Worm (Caenorhabditis elegans) whole organism, L1 larva: ENCODE results near the gene taco-1.

Source experiments
- C16A3.4 ChIP-seq: fragments of 150-350 bp; optimal IDR thresholded peaks from 2 replicates; lab custom pipeline; 2014; ENCODE audit warnings: missing biosample characterization, missing genetic modification characterization
- C34B4.2 ChIP-seq: sonication (generic microtip); optimal IDR thresholded peaks from 2 replicates; lab custom pipeline; 2017; ENCODE audit warnings: mild to moderate bottlenecking, missing genetic modification characterization, missing compliant biosample characterization
- F16B12.6 ChIP-seq: fragments of 150-350 bp; optimal IDR thresholded peaks from 2 replicates; lab custom pipeline; 2014; ENCODE audit warnings: missing biosample characterization, missing genetic modification characterization
- aha-1 ChIP-seq: fragments of 150-350 bp; optimal IDR thresholded peaks from 2 replicates; lab custom pipeline; 2014; ENCODE audit warnings: missing biosample characterization, missing genetic modification characterization
- ama-1 ChIP-seq: fragments of 150-350 bp; optimal IDR thresholded peaks from 2 replicates; lab custom pipeline; 2014
- ceh-63 ChIP-seq: fragments of 200-800 bp; sonication (Bioruptor generic); optimal IDR thresholded peaks from 2 replicates; lab custom pipeline; 2018; ENCODE audit warnings: mild to moderate bottlenecking, missing genetic modification characterization, missing compliant biosample characterization
- ceh-82 ChIP-seq, 3 experiments: fragments of 150-350 bp in 1 of 3; sonication (generic microtip) in 2 of 3; optimal IDR thresholded peaks; 2 replicates each; lab custom pipeline; 2014 to 2017; ENCODE audit warnings: missing biosample characterization in 3 of 3, missing genetic modification characterization in 3 of 3
- ceh-88 ChIP-seq: fragments of 200-800 bp; sonication (Bioruptor generic); IDR thresholded peaks from 2 replicates; pipeline ENCODE4 v1.3.6; 2022; ENCODE audit warnings: missing genetic modification characterization, missing compliant biosample characterization
- egl-13 ChIP-seq: sonication (generic microtip); optimal IDR thresholded peaks from 2 replicates; lab custom pipeline; 2016; ENCODE audit warnings: missing genotype, missing genetic modification reagents, missing genetic modification characterization, missing compliant biosample characterization
- egl-27 ChIP-seq, 2 experiments: fragments of 150-350 bp in 1 of 2; sonication (generic microtip); optimal IDR thresholded peaks; 3 replicates each; lab custom pipeline; 2017 to 2018; ENCODE audit warnings: missing biosample characterization in 2 of 2, missing genetic modification characterization in 2 of 2, missing genetic modification reagents in 2 of 2
- elt-2 ChIP-seq: sonication (generic microtip); optimal IDR thresholded peaks from 2 replicates; lab custom pipeline; 2016; ENCODE audit warnings: missing genetic modification characterization, mild to moderate bottlenecking, inconsistent platforms, missing compliant biosample characterization, missing genetic modification reagents
- elt-3 ChIP-seq, 6 experiments: fragments of 150-350 bp in 1 of 6; sonication (generic microtip); optimal IDR thresholded peaks; 2 replicates each; lab custom pipeline; 2017 to 2018; ENCODE audit warnings: missing biosample characterization in 6 of 6, missing genetic modification characterization in 6 of 6, inconsistent platforms in 1 of 6
- ets-5 ChIP-seq: fragments of 200-800 bp; sonication (Bioruptor generic); IDR thresholded peaks from 2 replicates; pipeline ENCODE4 v1.3.6; 2022; ENCODE audit warnings: missing genetic modification characterization, missing compliant biosample characterization
- fkh-10 ChIP-seq: sonication (generic microtip); optimal IDR thresholded peaks from 2 replicates; lab custom pipeline; 2017; ENCODE audit warnings: missing biosample characterization, missing genetic modification reagents, missing genetic modification characterization
- fkh-4 ChIP-seq: sonication (generic microtip); optimal IDR thresholded peaks from 2 replicates; lab custom pipeline; 2016; ENCODE audit warnings: missing compliant biosample characterization, missing genetic modification characterization, borderline replicate concordance
- grh-1 ChIP-seq: fragments of 200-800 bp; sonication (Bioruptor generic); IDR thresholded peaks from 2 replicates; pipeline ENCODE4 v1.3.6; 2022; ENCODE audit warnings: missing genetic modification reagents, missing genetic modification characterization, missing compliant biosample characterization
- irx-1 ChIP-seq: sonication (generic microtip); optimal IDR thresholded peaks from 2 replicates; lab custom pipeline; 2016; ENCODE audit warnings: missing genetic modification characterization, missing compliant biosample characterization
- isw-1 ChIP-seq: fragments of 200-800 bp; sonication (Bioruptor generic); IDR thresholded peaks from 2 replicates; pipeline ENCODE4 v1.3.6; 2022; ENCODE audit warnings: missing genetic modification characterization, missing compliant biosample characterization
- lin-13 ChIP-seq: fragments of 150-350 bp; optimal IDR thresholded peaks from 2 replicates; lab custom pipeline; 2014; ENCODE audit warnings: missing biosample characterization, missing genetic modification reagents, missing genetic modification characterization
- lin-14 ChIP-seq: fragments of 200-800 bp; sonication (Bioruptor generic); optimal IDR thresholded peaks from 2 replicates; lab custom pipeline; 2018; ENCODE audit warnings: mild to moderate bottlenecking, missing genetic modification characterization, moderate library complexity, missing compliant biosample characterization
- lin-15B ChIP-seq: fragments of 150-350 bp; sonication (generic microtip); optimal IDR thresholded peaks from 3 replicates; lab custom pipeline; 2014; ENCODE audit warnings: missing biosample characterization, missing genetic modification characterization
- lin-35 ChIP-seq, 2 experiments: fragments of 150-350 bp; optimal IDR thresholded peaks; 2 replicates each; lab custom pipeline; 2014; ENCODE audit warnings: missing biosample characterization in 2 of 2, missing genetic modification characterization in 2 of 2, missing genetic modification reagents in 2 of 2
- lin-39 ChIP-seq: fragments of 150-350 bp; optimal IDR thresholded peaks from 2 replicates; lab custom pipeline; 2014; ENCODE audit warnings: missing biosample characterization, missing genetic modification reagents, missing genetic modification characterization
- lsy-2 ChIP-seq, 2 experiments: fragments of 150-350 bp; optimal IDR thresholded peaks; 2 replicates each; lab custom pipeline; 2014; ENCODE audit warnings: missing biosample characterization in 2 of 2, missing genetic modification characterization in 2 of 2
- mdl-1 ChIP-seq, 2 experiments: fragments of 150-350 bp; optimal IDR thresholded peaks; 2 replicates each; lab custom pipeline; 2014 to 2017; ENCODE audit warnings: missing biosample characterization in 2 of 2, missing genetic modification characterization in 2 of 2, inconsistent platforms in 1 of 2
- mef-2 ChIP-seq: fragments of 150-350 bp; optimal IDR thresholded peaks from 2 replicates; lab custom pipeline; 2014; ENCODE audit warnings: missing biosample characterization, missing genetic modification characterization
- mep-1 ChIP-seq: fragments of 150-350 bp; optimal IDR thresholded peaks from 2 replicates; lab custom pipeline; 2014; ENCODE audit warnings: missing biosample characterization, missing genetic modification characterization
- nhr-20 ChIP-seq: sonication (generic microtip); optimal IDR thresholded peaks from 2 replicates; lab custom pipeline; 2016; ENCODE audit warnings: mild to moderate bottlenecking, missing genetic modification characterization, missing compliant biosample characterization
- nhr-237 ChIP-seq: fragments of 150-350 bp; optimal IDR thresholded peaks from 2 replicates; lab custom pipeline; 2014; ENCODE audit warnings: missing biosample characterization, missing genetic modification characterization
- nhr-28 ChIP-seq: fragments of 150-350 bp; optimal IDR thresholded peaks from 2 replicates; lab custom pipeline; 2014; ENCODE audit warnings: missing biosample characterization, missing genetic modification characterization
- nhr-77 ChIP-seq: fragments of 150-350 bp; optimal IDR thresholded peaks from 2 replicates; lab custom pipeline; 2014; ENCODE audit warnings: missing biosample characterization, missing genetic modification characterization
- nhr-84 ChIP-seq: sonication (generic microtip); optimal IDR thresholded peaks from 2 replicates; lab custom pipeline; 2017; ENCODE audit warnings: missing biosample characterization, missing genetic modification characterization
- rnt-1 ChIP-seq: sonication (generic microtip); optimal IDR thresholded peaks from 2 replicates; lab custom pipeline; 2016; ENCODE audit warnings: mild to moderate bottlenecking, missing genetic modification characterization, moderate library complexity, missing compliant biosample characterization
- skn-1 ChIP-seq: fragments of 150-350 bp; optimal IDR thresholded peaks from 2 replicates; lab custom pipeline; 2014; ENCODE audit warnings: missing biosample characterization, missing genetic modification characterization
- sox-4 ChIP-seq: sonication (generic microtip); optimal IDR thresholded peaks from 2 replicates; lab custom pipeline; 2016; ENCODE audit warnings: missing genetic modification characterization, missing compliant biosample characterization
- swsn-7 ChIP-seq: sonication (generic microtip); optimal IDR thresholded peaks from 2 replicates; lab custom pipeline; 2016; ENCODE audit warnings: missing genetic modification characterization, missing compliant biosample characterization
- tbx-2 ChIP-seq: sonication (generic microtip); optimal IDR thresholded peaks from 2 replicates; lab custom pipeline; 2016; ENCODE audit warnings: missing genetic modification characterization, missing compliant biosample characterization
- unc-30 ChIP-seq: sonication (generic microtip); optimal IDR thresholded peaks from 2 replicates; lab custom pipeline; 2017; ENCODE audit warnings: missing biosample characterization, missing genetic modification characterization
- unc-86 ChIP-seq: sonication (generic microtip); optimal IDR thresholded peaks from 2 replicates; lab custom pipeline; 2016; ENCODE audit warnings: missing genetic modification characterization, missing compliant biosample characterization
- unc-98 ChIP-seq: fragments of 200-800 bp; sonication (Bioruptor generic); IDR thresholded peaks from 2 replicates; pipeline ENCODE4 v1.3.6; 2022; ENCODE audit warnings: missing genetic modification characterization, missing compliant biosample characterization
- vab-15 ChIP-seq: sonication (generic microtip); optimal IDR thresholded peaks from 2 replicates; lab custom pipeline; 2017; ENCODE audit warnings: missing genotype, mild to moderate bottlenecking, missing genetic modification characterization, missing compliant biosample characterization
- xbp-1 ChIP-seq: sonication (generic microtip); optimal IDR thresholded peaks from 2 replicates; lab custom pipeline; 2016; ENCODE audit warnings: missing genetic modification characterization, missing compliant biosample characterization
- zip-4 ChIP-seq: fragments of 200-800 bp; sonication (Bioruptor generic); optimal IDR thresholded peaks from 2 replicates; lab custom pipeline; 2018; ENCODE audit warnings: mild to moderate bottlenecking, missing genetic modification characterization, moderate library complexity, missing compliant biosample characterization
- ztf-4 ChIP-seq: fragments of 150-350 bp; optimal IDR thresholded peaks from 2 replicates; lab custom pipeline; 2014; ENCODE audit warnings: missing biosample characterization, missing genetic modification characterization

The taco-1 gene

DNA sequence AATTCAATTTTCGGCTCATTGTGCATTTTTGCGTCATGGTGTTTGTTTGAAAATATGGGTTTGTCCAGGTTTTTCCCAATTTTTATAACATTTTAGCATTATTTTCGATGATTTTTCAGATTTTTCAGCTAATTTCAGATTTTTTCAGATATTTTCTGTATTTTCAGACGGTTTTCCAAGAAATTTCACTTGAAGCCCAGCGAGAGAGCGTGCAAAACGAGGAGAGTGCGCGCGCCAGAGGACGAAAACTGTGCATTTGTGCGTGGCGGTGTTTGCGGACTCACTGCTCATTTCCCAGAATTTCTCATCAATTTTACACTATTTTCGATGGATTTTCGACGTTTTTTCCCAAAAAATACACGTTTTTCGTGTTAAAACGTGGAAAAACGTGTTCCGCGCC is 48.8 kb upstream of the taco-1 start (continued):
- TF ChIP-seq nhr-20 (tag; lab: Kevin White, UChicago) (no peak), sox-4 (tag; lab: Kevin White, UChicago) (peak; percentile 54), C34B4.2 (tag; lab: Kevin White, UChicago) (no peak), lin-13 (peak; percentile 66), lin-39 (tag; lab: Kevin White, UChicago) (peak; percentile 59), mep-1 (tag; lab: Kevin White, UChicago) (peak; percentile 81), lin-14 (no peak), ama-1 (lab: Kevin White, UChicago) (no peak), lin-35 (GFP tag; optimal IDR thresholded peaks at IDR 0.05; lab: Kevin White, UChicago) (peak; percentile 65 to 68), irx-1 (tag; lab: Kevin White, UChicago) (peak; percentile 86), grh-1 (GFP tag; lab: Robert Waterston, UW) (peak; percentile 58), aha-1 (tag; lab: Kevin White, UChicago) (no peak), unc-98 (GFP tag; lab: Robert Waterston, UW) (no peak), mdl-1 (tag; optimal IDR thresholded peaks at IDR 0.05; lab: Kevin White, UChicago) (peak in 1 of 2 experiments; percentile 2), nhr-237 (tag; lab: Kevin White, UChicago) (no peak), skn-1 (no peak), nhr-77 (tag; lab: Kevin White, UChicago) (peak; percentile 30), C16A3.4 (tag; lab: Kevin White, UChicago) (peak; percentile 17), xbp-1 (peak; percentile 73), nhr-28 (tag; lab: Kevin White, UChicago) (no peak), lin-15B (tag; lab: Kevin White, UChicago) (peak; percentile 51), unc-86 (peak; percentile 79), unc-30 (tag; lab: Kevin White, UChicago) (no peak), tbx-2 (tag; lab: Kevin White, UChicago) (peak; percentile 80), mef-2 (no peak), F16B12.6 (peak; percentile 94), fkh-4 (tag; lab: Kevin White, UChicago) (peak; percentile 52)
- TF ChIP-seq, all 84 proteins: peak for 37

DNA sequence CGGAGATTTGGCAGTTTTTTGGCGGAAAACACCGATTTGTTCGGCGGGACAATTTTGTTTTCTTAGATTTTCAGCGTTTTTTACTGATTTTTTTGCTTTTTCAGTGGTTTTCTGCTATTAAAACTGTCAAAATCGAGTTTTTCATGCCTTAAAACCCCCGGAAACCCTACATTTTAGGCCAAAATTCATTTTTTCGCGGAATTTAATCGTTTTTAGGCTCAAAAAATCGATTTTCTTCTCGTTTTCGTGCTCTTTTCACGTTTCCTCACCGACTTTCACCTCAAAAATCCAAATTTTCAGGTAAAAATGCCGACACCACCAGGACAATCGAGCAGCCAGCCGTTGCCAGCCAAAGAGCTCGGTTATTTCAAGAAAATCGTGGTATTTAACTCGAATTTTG is 48.4 kb upstream of the taco-1 start, which contains the start of gene hpo-29:
TSS of gene hpo-29 (plus strand) at position 301 of the 400 bp plus-strand sequence.
- TF ChIP-seq lin-35 (GFP tag; optimal IDR thresholded peaks at IDR 0.05; lab: Kevin White, UChicago) (no peak), C34B4.2 (tag; lab: Kevin White, UChicago) (no peak)
- TF ChIP-seq, all 84 proteins: peak for 0

DNA sequence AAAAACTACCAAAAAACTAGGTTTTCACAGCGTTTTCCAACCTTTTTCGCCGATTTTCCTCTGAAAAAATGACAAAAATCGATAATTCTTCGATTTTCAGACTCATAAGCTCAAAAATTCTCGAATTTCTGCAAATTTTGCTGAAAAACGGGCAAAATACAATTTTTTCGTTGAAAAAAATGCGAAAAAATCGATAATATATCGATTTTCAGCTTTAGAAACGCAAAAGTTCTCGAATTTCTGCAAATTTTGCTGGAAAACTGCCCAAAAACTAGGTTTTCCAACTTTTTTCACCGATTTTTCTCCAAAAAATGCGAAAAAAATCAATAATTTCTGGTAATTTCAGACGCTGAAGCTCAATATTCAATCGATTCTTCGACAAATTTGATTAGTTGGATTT is 32.5 kb upstream of the taco-1 start:
- TF ChIP-seq ama-1 (lab: Kevin White, UChicago) (no peak), elt-3 (tag; optimal IDR thresholded peaks at IDR 0.05; lab: Kevin White, UChicago) (no peak), egl-27 (tag; optimal IDR thresholded peaks at IDR 0.05; lab: Kevin White, UChicago) (no peak), ceh-88 (GFP tag; lab: Robert Waterston, UW) (no peak), elt-2 (tag; lab: Kevin White, UChicago) (no peak), mef-2 (no peak), isw-1 (no peak), zip-4 (no peak), nhr-84 (tag; lab: Kevin White, UChicago) (no peak), egl-13 (tag; lab: Kevin White, UChicago) (no peak)

DNA sequence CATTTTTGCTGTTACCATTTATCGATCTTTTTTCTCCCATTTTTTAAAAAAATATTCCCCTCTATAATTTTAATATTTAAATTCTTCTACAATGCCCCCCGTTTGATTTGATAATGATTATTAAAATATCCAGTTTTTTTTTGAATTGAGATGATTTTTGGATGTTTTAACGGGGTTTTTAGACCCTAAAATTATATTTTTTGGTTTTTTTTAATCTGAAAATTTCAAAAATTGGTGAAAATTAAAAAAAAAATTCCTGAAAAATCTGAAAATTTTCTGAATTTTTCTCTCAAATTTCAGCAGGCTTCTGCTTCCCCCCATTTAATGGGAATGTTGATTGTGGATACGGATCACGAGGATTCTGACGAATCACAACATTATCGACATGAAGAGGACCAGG is 29.7 kb upstream of the taco-1 start, which contains the start of gene Y50D7A.3:
TSS of gene Y50D7A.3 (plus strand) at position 301 of the 400 bp plus-strand sequence.
- TF ChIP-seq ets-5 (GFP tag; lab: Robert Waterston, UW) (no peak), nhr-237 (tag; lab: Kevin White, UChicago) (no peak), unc-30 (tag; lab: Kevin White, UChicago) (no peak), ama-1 (lab: Kevin White, UChicago) (no peak), lin-15B (tag; lab: Kevin White, UChicago) (no peak), ceh-63 (GFP tag; lab: Kevin White, UChicago) (no peak), fkh-10 (no peak), rnt-1 (no peak), lsy-2 (tag; optimal IDR thresholded peaks at IDR 0.05; lab: Kevin White, UChicago) (no peak), ceh-82 (tag; optimal IDR thresholded peaks at IDR 0.05; lab: Kevin White, UChicago) (no peak), ztf-4 (tag; lab: Kevin White, UChicago) (no peak), tbx-2 (tag; lab: Kevin White, UChicago) (no peak), nhr-20 (tag; lab: Kevin White, UChicago) (no peak), swsn-7 (tag; lab: Kevin White, UChicago) (no peak), vab-15 (tag; lab: Kevin White, UChicago) (no peak)
